Fruit fly (Drosophila melanogaster) S2 (cell line): Measurements from ENCODE around the gene soti.

Experiments
- CG8478 ChIP-seq: fragments of >200 bp; optimal IDR thresholded peaks from 2 replicates; lab custom pipeline; 2018
- CTCF ChIP-seq, 2 experiments: fragments of >200 bp; optimal IDR thresholded peaks; 2 replicates each; lab custom pipeline; 2018

dm6 chr3R:14424777-14425176 lies 43.3 kb upstream of the soti start:
- TF ChIP-seq CTCF (optimal IDR thresholded peaks at IDR 0.05; lab: Kevin White, UChicago): no peak
- TF ChIP-seq CG8478 (lab: Kevin White, UChicago): no peak
